Worm (Caenorhabditis elegans): ENCODE results near the gene F09B12.3.

ce11 chrX:15120545-15120944, 22.8 kb upstream of the F09B12.3 start:
- no peak for TF ChIP-seq nfya-1 (tag; optimal IDR thresholded peaks at IDR 0.05)
- no peak for TF ChIP-seq pha-4 (tag; optimal IDR thresholded peaks at IDR 0.05)
- no peak for TF ChIP-seq pqm-1 (tag; optimal IDR thresholded peaks at IDR 0.05)
- no peak for TF ChIP-seq ceh-9 (tag; optimal IDR thresholded peaks at IDR 0.05)
- TF ChIP-seq tbx-2 (tag; optimal IDR thresholded peaks at IDR 0.05): no peak
- no peak for TF ChIP-seq mec-3 (tag; optimal IDR thresholded peaks at IDR 0.05; ENCODE audit: borderline replicate concordance)
- TF ChIP-seq ceh-24 (tag; optimal IDR thresholded peaks at IDR 0.05): no peak
- no peak for TF ChIP-seq ceh-34 (tag; optimal IDR thresholded peaks at IDR 0.05)
- no peak for TF ChIP-seq ceh-31 (tag; optimal IDR thresholded peaks at IDR 0.05)
- TF ChIP-seq Y22D7AL.16 (tag; optimal IDR thresholded peaks at IDR 0.05): no peak
- no peak for TF ChIP-seq nhr-232 (tag; optimal IDR thresholded peaks at IDR 0.05)
- no peak for TF ChIP-seq unc-86 (tag; optimal IDR thresholded peaks at IDR 0.05)
- no peak for TF ChIP-seq elt-4 (tag; optimal IDR thresholded peaks at IDR 0.05)
- TF ChIP-seq ceh-18 (tag; optimal IDR thresholded peaks at IDR 0.05): no peak

Measured in whole organism, late embryonic.